Worm (Caenorhabditis elegans) whole organism, L3 larva: ENCODE data around the gene C25E10.12.

Experiments
- R02D3.7 ChIP-seq: fragments of 150-350 bp; optimal IDR thresholded peaks from 2 replicates; lab custom pipeline; 2014; ENCODE audit warnings: missing biosample characterization, missing genetic modification characterization
- ZK546.5 ChIP-seq: sonication (generic microtip); optimal IDR thresholded peaks from 2 replicates; lab custom pipeline; 2017; ENCODE audit warnings: missing biosample characterization, missing genetic modification characterization
- aly-2 ChIP-seq: fragments of 150-350 bp; optimal IDR thresholded peaks from 2 replicates; lab custom pipeline; 2014; ENCODE audit warnings: missing biosample characterization, missing genetic modification characterization
- ama-1 ChIP-seq: fragments of 150-350 bp; optimal IDR thresholded peaks from 2 replicates; lab custom pipeline; 2018
- ceh-16 ChIP-seq: sonication (generic microtip); optimal IDR thresholded peaks from 2 replicates; lab custom pipeline; 2017; ENCODE audit warnings: missing biosample characterization, missing genetic modification characterization
- ceh-28 ChIP-seq: fragments of 150-350 bp; optimal IDR thresholded peaks from 2 replicates; lab custom pipeline; 2014; ENCODE audit warnings: missing biosample characterization, missing genetic modification reagents, missing genetic modification characterization
- ceh-82 ChIP-seq: fragments of 150-350 bp; optimal IDR thresholded peaks from 2 replicates; lab custom pipeline; 2014; ENCODE audit warnings: missing biosample characterization, missing genetic modification characterization
- ceh-9 ChIP-seq: sonication (generic microtip); optimal IDR thresholded peaks from 2 replicates; lab custom pipeline; 2018; ENCODE audit warnings: missing biosample characterization, missing genetic modification characterization
- daf-12 ChIP-seq: fragments of 150-350 bp; optimal IDR thresholded peaks from 2 replicates; lab custom pipeline; 2014; ENCODE audit warnings: missing biosample characterization, missing genetic modification reagents, missing genetic modification characterization
- egl-27 ChIP-seq: sonication (generic microtip); optimal IDR thresholded peaks from 4 replicates; lab custom pipeline; 2017; ENCODE audit warnings: missing biosample characterization, missing genetic modification reagents, missing genetic modification characterization
- egl-5 ChIP-seq: fragments of 150-350 bp; optimal IDR thresholded peaks from 2 replicates; lab custom pipeline; 2017; ENCODE audit warnings: missing biosample characterization, missing genetic modification reagents, missing genetic modification characterization, inconsistent platforms
- elt-1 ChIP-seq: fragments of 150-350 bp; optimal IDR thresholded peaks from 2 replicates; lab custom pipeline; 2014; ENCODE audit warnings: missing biosample characterization, missing genetic modification characterization
- elt-2 ChIP-seq: sonication (generic microtip); optimal IDR thresholded peaks from 2 replicates; lab custom pipeline; 2016; ENCODE audit warnings: missing genetic modification reagents, mild to moderate bottlenecking, missing genetic modification characterization, missing compliant biosample characterization
- elt-3 ChIP-seq, 3 experiments: fragments of 150-350 bp in 1 of 3; sonication (generic microtip) in 2 of 3; optimal IDR thresholded peaks; 2 replicates in 2 of 3; 4 replicates in 1 of 3; lab custom pipeline; 2014 to 2017; ENCODE audit warnings: missing biosample characterization in 3 of 3, missing genetic modification characterization in 3 of 3
- eor-1 ChIP-seq, 2 experiments: fragments of 150-350 bp; optimal IDR thresholded peaks; 2 replicates each; lab custom pipeline; 2014 to 2018; ENCODE audit warnings: missing biosample characterization in 2 of 2, missing genetic modification characterization in 2 of 2
- fos-1 ChIP-seq: fragments of 150-350 bp; optimal IDR thresholded peaks from 2 replicates; lab custom pipeline; 2014; ENCODE audit warnings: missing biosample characterization, missing genetic modification characterization
- jun-1 ChIP-seq: fragments of 150-350 bp; optimal IDR thresholded peaks from 2 replicates; lab custom pipeline; 2014; ENCODE audit warnings: missing biosample characterization, missing genetic modification reagents, missing genetic modification characterization
- lin-15B ChIP-seq: fragments of 150-350 bp; optimal IDR thresholded peaks from 2 replicates; lab custom pipeline; 2014; ENCODE audit warnings: missing biosample characterization, missing genetic modification characterization
- lin-39 ChIP-seq: fragments of 150-350 bp; optimal IDR thresholded peaks from 2 replicates; lab custom pipeline; 2018; ENCODE audit warnings: missing biosample characterization, missing genetic modification reagents, missing genetic modification characterization
- lsy-12 ChIP-seq: sonication (generic microtip); optimal IDR thresholded peaks from 2 replicates; lab custom pipeline; 2016; ENCODE audit warnings: mild to moderate bottlenecking, missing genetic modification characterization, missing compliant biosample characterization
- mdl-1 ChIP-seq: fragments of 150-350 bp; optimal IDR thresholded peaks from 2 replicates; lab custom pipeline; 2014; ENCODE audit warnings: missing biosample characterization, missing genetic modification characterization
- mml-1 ChIP-seq: fragments of 150-350 bp; sonication (generic microtip); optimal IDR thresholded peaks from 3 replicates; lab custom pipeline; 2014; ENCODE audit warnings: missing biosample characterization, missing genetic modification characterization
- nfya-1 ChIP-seq: sonication (generic microtip); optimal IDR thresholded peaks from 2 replicates; lab custom pipeline; 2017; ENCODE audit warnings: missing genetic modification characterization, mild to moderate bottlenecking, missing compliant biosample characterization, antibody characterized with exemption, moderate library complexity; ENCODE audit not compliant: insufficient read depth
- nhr-12 ChIP-seq: fragments of 150-350 bp; optimal IDR thresholded peaks from 2 replicates; lab custom pipeline; 2014; ENCODE audit warnings: missing biosample characterization, missing genetic modification characterization
- nhr-23 ChIP-seq: fragments of 150-350 bp; optimal IDR thresholded peaks from 2 replicates; lab custom pipeline; 2014; ENCODE audit warnings: missing biosample characterization, missing genetic modification reagents, missing genetic modification characterization
- nhr-237 ChIP-seq: fragments of 150-350 bp; optimal IDR thresholded peaks from 2 replicates; lab custom pipeline; 2014; ENCODE audit warnings: missing biosample characterization, missing genetic modification characterization
- nhr-25 ChIP-seq: sonication (generic microtip); optimal IDR thresholded peaks from 2 replicates; lab custom pipeline; 2017; ENCODE audit warnings: missing biosample characterization, missing genetic modification characterization
- nhr-28 ChIP-seq: fragments of 150-350 bp; optimal IDR thresholded peaks from 2 replicates; lab custom pipeline; 2014; ENCODE audit warnings: missing biosample characterization, missing genetic modification characterization
- nhr-43 ChIP-seq: sonication (generic microtip); optimal IDR thresholded peaks from 2 replicates; lab custom pipeline; 2016; ENCODE audit warnings: mild to moderate bottlenecking, missing genetic modification characterization, missing compliant biosample characterization; ENCODE audit not compliant: poor library complexity, severe bottlenecking
- nhr-67 ChIP-seq: fragments of 150-350 bp; optimal IDR thresholded peaks from 2 replicates; lab custom pipeline; 2014; ENCODE audit warnings: missing biosample characterization, missing genetic modification characterization
- nhr-76 ChIP-seq: fragments of 150-350 bp; sonication (generic microtip); optimal IDR thresholded peaks from 5 replicates; lab custom pipeline; 2014; ENCODE audit warnings: missing biosample characterization, missing genetic modification characterization
- nhr-77 ChIP-seq: fragments of 150-350 bp; optimal IDR thresholded peaks from 2 replicates; lab custom pipeline; 2014; ENCODE audit warnings: missing biosample characterization, missing genetic modification characterization
- pha-4 ChIP-seq: fragments of 150-350 bp; optimal IDR thresholded peaks from 2 replicates; lab custom pipeline; 2014; ENCODE audit warnings: missing biosample characterization, missing genetic modification reagents, missing genetic modification characterization
- pqm-1 ChIP-seq: fragments of 150-350 bp; optimal IDR thresholded peaks from 2 replicates; lab custom pipeline; 2017; ENCODE audit warnings: missing biosample characterization, missing genetic modification characterization, inconsistent platforms
- sea-2 ChIP-seq: fragments of 150-350 bp; sonication (generic microtip); optimal IDR thresholded peaks from 4 replicates; lab custom pipeline; 2014; ENCODE audit warnings: missing biosample characterization, missing genetic modification reagents, missing genetic modification characterization
- skn-1 ChIP-seq: fragments of 150-350 bp; optimal IDR thresholded peaks from 2 replicates; lab custom pipeline; 2014; ENCODE audit warnings: missing biosample characterization, missing genetic modification characterization
- tbx-2 ChIP-seq: sonication (generic microtip); optimal IDR thresholded peaks from 2 replicates; lab custom pipeline; 2016; ENCODE audit warnings: mild to moderate bottlenecking, missing genetic modification characterization, missing compliant biosample characterization
- unc-62 ChIP-seq: fragments of 150-350 bp; sonication (generic microtip); optimal IDR thresholded peaks from 4 replicates; lab custom pipeline; 2014; ENCODE audit warnings: missing biosample characterization, missing genetic modification reagents, missing genetic modification characterization
- zag-1 ChIP-seq: fragments of 150-350 bp; optimal IDR thresholded peaks from 2 replicates; lab custom pipeline; 2014; ENCODE audit warnings: missing biosample characterization, missing genetic modification characterization
- ztf-11 ChIP-seq: fragments of 150-350 bp; optimal IDR thresholded peaks from 2 replicates; lab custom pipeline; 2014; ENCODE audit warnings: missing biosample characterization, missing genetic modification characterization
- ztf-4 ChIP-seq: fragments of 150-350 bp; optimal IDR thresholded peaks from 2 replicates; lab custom pipeline; 2014; ENCODE audit warnings: missing biosample characterization, missing genetic modification characterization

Gene C25E10.12

DNA sequence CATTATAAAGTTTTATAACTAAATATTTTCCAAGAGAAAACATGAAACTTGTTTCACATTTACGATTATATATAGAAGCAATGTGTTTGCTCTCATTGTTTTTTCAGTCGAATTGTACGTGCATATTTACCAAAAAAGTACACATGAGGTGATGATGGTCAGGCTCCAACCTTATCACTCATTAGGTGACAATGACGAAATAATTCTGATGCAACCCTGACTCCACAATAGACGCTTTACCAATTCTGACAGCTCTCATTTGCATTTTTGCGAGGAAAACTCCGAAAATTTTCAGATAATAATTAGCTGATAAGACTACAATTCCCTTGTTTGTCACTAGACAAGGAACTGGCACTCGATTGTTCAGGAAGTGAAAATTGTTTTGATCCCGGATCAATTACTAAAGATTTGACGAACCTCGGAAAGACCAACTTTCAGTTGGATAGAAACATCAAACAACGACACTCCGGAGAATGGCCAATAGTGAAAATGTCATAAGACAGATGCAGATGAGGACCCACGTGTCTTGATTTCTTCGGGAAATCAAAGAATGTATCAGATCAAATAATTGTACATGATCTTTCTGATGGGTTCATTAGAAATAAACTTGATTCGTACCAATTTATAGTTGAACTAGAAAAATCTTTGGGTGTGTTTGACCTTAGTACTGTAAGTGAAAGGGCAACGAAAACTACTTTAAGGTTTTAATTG lies 16.7 kb upstream of the C25E10.12 start (continued):
- TF ChIP-seq mml-1 (tag; lab: Kevin White, UChicago) (no peak), eor-1 (tag; optimal IDR thresholded peaks at IDR 0.05; lab: Kevin White, UChicago) (no peak), ama-1 (lab: Kevin White, UChicago) (no peak), nhr-237 (tag; lab: Kevin White, UChicago) (no peak), zag-1 (tag; lab: Kevin White, UChicago) (no peak), ceh-82 (tag; lab: Kevin White, UChicago) (no peak), egl-5 (tag; lab: Kevin White, UChicago) (no peak), R02D3.7 (tag; lab: Kevin White, UChicago) (no peak), pqm-1 (tag; lab: Kevin White, UChicago) (peak; percentile 68), nhr-43 (tag; lab: Kevin White, UChicago) (peak; percentile 46), ceh-9 (tag; lab: Kevin White, UChicago) (no peak), ceh-16 (tag; lab: Kevin White, UChicago) (no peak)

DNA sequence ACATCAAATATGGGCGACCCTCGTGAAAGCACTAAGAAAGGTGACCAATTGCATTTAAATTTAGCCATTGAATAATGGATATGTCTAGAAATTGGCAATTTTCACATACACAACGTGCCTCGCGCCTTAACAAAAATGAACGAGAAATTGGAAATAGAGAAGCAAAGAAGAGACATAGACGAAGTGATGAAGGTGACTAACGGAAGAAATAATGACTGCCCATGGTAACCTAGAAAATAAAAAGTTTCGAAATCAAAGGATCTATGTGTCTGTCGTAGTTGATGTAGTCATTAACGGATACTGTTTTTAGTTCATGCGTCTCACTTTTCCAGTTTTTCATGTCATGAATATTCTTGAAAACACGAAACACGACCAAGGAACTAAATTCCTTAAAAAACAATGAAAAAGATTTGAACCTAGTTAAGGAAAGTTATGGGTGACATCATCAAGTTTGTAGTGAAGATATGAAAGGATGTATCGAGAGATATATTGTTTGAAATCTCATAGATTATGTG lies 15.9 kb upstream of the C25E10.12 start:
- TF ChIP-seq fos-1 (tag; lab: Kevin White, UChicago) (no peak), ZK546.5 (tag; lab: Kevin White, UChicago) (no peak), nhr-23 (peak; percentile 56), sea-2 (GFP tag; lab: Kevin White, UChicago) (no peak)

DNA sequence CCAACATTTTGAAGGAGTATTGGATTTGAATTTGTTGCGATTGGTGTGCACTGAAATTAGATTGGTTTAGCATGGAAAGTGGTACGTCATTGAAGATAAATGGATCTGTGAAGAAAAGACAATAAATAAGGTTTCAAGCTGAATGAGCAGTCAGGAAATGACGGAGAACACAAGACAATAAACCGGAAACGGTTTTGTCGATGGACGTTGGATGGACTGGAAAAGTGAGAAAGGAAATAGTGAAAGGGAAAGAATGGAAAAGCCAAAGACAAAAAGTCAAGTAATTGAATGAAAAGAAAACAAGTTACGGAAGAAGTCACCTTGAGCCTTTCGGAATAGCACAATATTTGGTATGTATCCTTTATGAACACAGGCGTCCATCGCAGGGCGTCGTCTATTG lies 14.0 kb upstream of the C25E10.12 start, which contains the start of gene T27E4.7:
T27E4.7 (minus strand) TSS at position 50 of the 400 bp plus-strand sequence.
- TF ChIP-seq elt-2 (peak; percentile 6), pha-4 (tag; lab: Kevin White, UChicago) (peak; percentile 26), ama-1 (lab: Kevin White, UChicago) (peak; percentile 2), lsy-12 (tag; lab: Kevin White, UChicago) (no peak), nhr-43 (tag; lab: Kevin White, UChicago) (no peak), nhr-237 (tag; lab: Kevin White, UChicago) (no peak)

DNA sequence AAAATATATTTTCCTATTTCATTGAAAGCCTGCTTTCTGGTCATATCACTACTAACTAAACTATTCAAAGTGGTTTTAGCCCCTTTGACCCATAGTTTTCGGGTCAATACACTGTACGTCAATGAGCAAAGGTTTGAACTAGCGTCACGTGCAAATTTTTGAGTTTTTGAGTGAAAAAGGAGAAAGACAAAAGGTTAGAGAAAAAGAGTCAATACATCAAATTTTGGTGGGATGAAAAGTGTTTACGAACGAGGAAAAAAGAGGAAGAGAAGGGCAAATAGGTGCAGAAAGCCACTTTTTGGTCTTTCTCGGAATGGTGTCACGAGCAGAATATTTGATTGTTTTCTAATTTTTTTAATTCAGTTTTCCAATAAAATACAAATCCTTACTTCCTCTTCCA lies 13.6 kb upstream of the C25E10.12 start:
- TF ChIP-seq mdl-1 (tag; lab: Kevin White, UChicago) (peak; percentile 18), pqm-1 (tag; lab: Kevin White, UChicago) (peak; percentile 41), lin-39 (no peak), lin-15B (no peak), sea-2 (GFP tag; lab: Kevin White, UChicago) (no peak), R02D3.7 (tag; lab: Kevin White, UChicago) (no peak), nhr-76 (no peak), tbx-2 (tag; lab: Kevin White, UChicago) (no peak), unc-62 (no peak), daf-12 (no peak), elt-3 (tag; optimal IDR thresholded peaks at IDR 0.05; lab: Kevin White, UChicago) (no peak), mml-1 (tag; lab: Kevin White, UChicago) (no peak), nfya-1 (tag; lab: Kevin White, UChicago) (peak; percentile 13), elt-1 (no peak), nhr-12 (no peak), zag-1 (tag; lab: Kevin White, UChicago) (no peak), ceh-9 (tag; lab: Kevin White, UChicago) (no peak), jun-1 (tag; lab: Kevin White, UChicago) (peak; percentile 25), pha-4 (tag; lab: Kevin White, UChicago) (peak; percentile 90), ceh-16 (tag; lab: Kevin White, UChicago) (no peak), ceh-82 (tag; lab: Kevin White, UChicago) (no peak), elt-2 (no peak)

DNA sequence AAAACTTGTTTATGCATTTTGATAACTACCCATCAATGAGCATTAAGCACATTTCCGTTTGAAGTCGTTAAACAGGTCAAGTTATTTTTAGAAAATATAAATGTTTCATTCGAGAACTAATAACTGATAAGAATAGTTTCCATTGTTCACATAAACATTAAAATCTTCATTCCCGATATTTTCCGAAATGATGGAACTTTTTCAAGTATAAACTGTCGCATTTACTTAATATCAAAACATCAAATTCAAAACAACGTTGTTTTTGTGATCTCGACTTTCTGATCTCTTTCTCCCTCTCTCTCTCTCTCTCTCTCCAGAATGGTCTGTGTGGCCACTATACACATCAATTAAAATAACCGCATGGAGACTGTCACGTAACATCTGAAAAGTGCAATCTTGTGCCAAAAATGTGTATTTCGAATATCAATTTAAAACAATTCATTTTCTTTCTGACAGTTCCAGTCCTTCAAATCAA lies 12.2 kb upstream of the C25E10.12 start:
- no peak for TF ChIP-seq sea-2 (GFP tag; lab: Kevin White, UChicago)
- TF ChIP-seq ceh-28 = no peak
- no peak for TF ChIP-seq skn-1 (tag; lab: Kevin White, UChicago)
- no peak for TF ChIP-seq ztf-4
- no peak for TF ChIP-seq nhr-28 (tag; lab: Kevin White, UChicago)
- no peak for TF ChIP-seq ztf-11 (tag; lab: Kevin White, UChicago)
- TF ChIP-seq nhr-67 (tag; lab: Kevin White, UChicago) = no peak
- TF ChIP-seq nhr-25 (tag; lab: Kevin White, UChicago) = peak; percentile 39
- no peak for TF ChIP-seq nhr-43 (tag; lab: Kevin White, UChicago)
- TF ChIP-seq nhr-77 (tag; lab: Kevin White, UChicago) = no peak
- TF ChIP-seq elt-1 = no peak
- no peak for TF ChIP-seq mml-1 (tag; lab: Kevin White, UChicago)
- TF ChIP-seq ZK546.5 (tag; lab: Kevin White, UChicago) = no peak
- peak; percentile 68 for TF ChIP-seq jun-1 (tag; lab: Kevin White, UChicago)
- TF ChIP-seq egl-27 (tag; lab: Kevin White, UChicago) = no peak
- TF ChIP-seq ceh-82 (tag; lab: Kevin White, UChicago) = no peak
- TF ChIP-seq lsy-12 (tag; lab: Kevin White, UChicago) = no peak
- TF ChIP-seq lin-15B = no peak
- TF ChIP-seq fos-1 (tag; lab: Kevin White, UChicago) = no peak
- peak; percentile 66 for TF ChIP-seq aly-2 (tag; lab: Kevin White, UChicago)
- TF ChIP-seq ceh-9 (tag; lab: Kevin White, UChicago) = no peak
- no peak for TF ChIP-seq lin-39
- TF ChIP-seq R02D3.7 (tag; lab: Kevin White, UChicago) = no peak
